Fruit fly (Drosophila melanogaster) whole organism, embryonic: ENCODE measurements around the gene trem.

Source experiments
- Atf-2 ChIP-seq: fragments of 200-800 bp; sonication (Bioruptor generic); optimal IDR thresholded peaks from 2 replicates; lab custom pipeline; 2016; ENCODE audit warnings: missing biosample characterization, missing genetic modification characterization
- Atf3 ChIP-seq: fragments of 200-800 bp; sonication (Bioruptor generic); optimal IDR thresholded peaks from 3 replicates; lab custom pipeline; 2016; ENCODE audit warnings: missing biosample characterization, missing genetic modification characterization
- CG10321 ChIP-seq: fragments of 200-800 bp; sonication (Bioruptor generic); IDR thresholded peaks from 2 replicates; pipeline ENCODE4 v1.3.6; 2022; ENCODE audit warnings: missing biosample characterization, missing genetic modification characterization
- CG11093 ChIP-seq: fragments of 200-800 bp; sonication (Bioruptor generic); IDR thresholded peaks from 3 replicates; pipeline ENCODE4 v1.3.6; 2022; ENCODE audit warnings: missing biosample characterization, missing genetic modification characterization
- CG12155 ChIP-seq: fragments of 200-800 bp; sonication (Bioruptor generic); optimal IDR thresholded peaks from 3 replicates; lab custom pipeline; 2016; ENCODE audit warnings: missing biosample characterization, missing genetic modification characterization
- CG13424 ChIP-seq: fragments of 200-800 bp; sonication (Bioruptor generic); optimal IDR thresholded peaks from 2 replicates; lab custom pipeline; 2019; ENCODE audit warnings: missing biosample characterization, mild to moderate bottlenecking, missing genetic modification characterization, moderate library complexity
- CG14860 ChIP-seq: fragments of 200-800 bp; sonication (Bioruptor generic); IDR thresholded peaks from 3 replicates; pipeline ENCODE4 v1.3.6; 2022; ENCODE audit warnings: missing biosample characterization, missing genetic modification characterization; ENCODE audit not compliant: partially characterized antibody
- CG15479 ChIP-seq: fragments of 200-800 bp; sonication (Bioruptor generic); optimal IDR thresholded peaks from 3 replicates; lab custom pipeline; 2019; ENCODE audit warnings: missing biosample characterization, mild to moderate bottlenecking, missing genetic modification characterization, moderate library complexity
- CG15514 ChIP-seq: fragments of 200-800 bp; sonication (Bioruptor generic); optimal IDR thresholded peaks from 3 replicates; lab custom pipeline; 2017; ENCODE audit warnings: missing biosample characterization, missing genetic modification characterization, mild to moderate bottlenecking, moderate library complexity, missing genetic modification reagents
- CG18476 ChIP-seq: fragments of 200-800 bp; sonication (Bioruptor generic); optimal IDR thresholded peaks from 2 replicates; lab custom pipeline; 2016; ENCODE audit warnings: missing biosample characterization, mild to moderate bottlenecking, missing genetic modification characterization
- CG2129 ChIP-seq: fragments of 200-800 bp; sonication (Bioruptor generic); IDR thresholded peaks from 2 replicates; pipeline ENCODE4 v1.3.6; 2022; ENCODE audit warnings: missing biosample characterization, missing genetic modification characterization; ENCODE audit not compliant: partially characterized antibody
- CG30431 ChIP-seq: fragments of 200-800 bp; sonication (Bioruptor generic); optimal IDR thresholded peaks from 2 replicates; lab custom pipeline; 2017; ENCODE audit warnings: missing biosample characterization, missing genetic modification characterization
- CG32767 ChIP-seq: fragments of 200-800 bp; sonication (Bioruptor generic); IDR thresholded peaks from 2 replicates; pipeline ENCODE4 v1.3.6; 2022; ENCODE audit warnings: missing biosample characterization, missing genetic modification characterization
- CG34224 ChIP-seq: fragments of 200-800 bp; sonication (Bioruptor generic); IDR thresholded peaks from 3 replicates; pipeline ENCODE4 v1.3.6; 2022; ENCODE audit warnings: missing biosample characterization, missing genetic modification characterization; ENCODE audit not compliant: partially characterized antibody
- CG4404 ChIP-seq: fragments of 200-800 bp; sonication (Bioruptor generic); IDR thresholded peaks from 2 replicates; pipeline ENCODE4 v1.3.6; 2022; ENCODE audit warnings: missing biosample characterization, missing genetic modification characterization
- CG4424 ChIP-seq: fragments of 200-800 bp; sonication (Bioruptor generic); optimal IDR thresholded peaks from 3 replicates; lab custom pipeline; 2016; ENCODE audit warnings: missing biosample characterization, missing genetic modification characterization
- CG7271 ChIP-seq: fragments of 200-800 bp; sonication (Bioruptor generic); optimal IDR thresholded peaks from 2 replicates; lab custom pipeline; 2018; ENCODE audit warnings: missing biosample characterization, mild to moderate bottlenecking, missing genetic modification characterization, moderate library complexity
- CG8281 ChIP-seq: fragments of 200-800 bp; sonication (Bioruptor generic); optimal IDR thresholded peaks from 2 replicates; lab custom pipeline; 2018; ENCODE audit warnings: missing biosample characterization, mild to moderate bottlenecking, missing genetic modification characterization, moderate library complexity
- CG9727 ChIP-seq: fragments of 200-800 bp; sonication (Bioruptor generic); optimal IDR thresholded peaks from 3 replicates; lab custom pipeline; 2017; ENCODE audit warnings: missing biosample characterization, mild to moderate bottlenecking, missing genetic modification characterization
- CoRest ChIP-seq: fragments of 200-800 bp; sonication (Bioruptor generic); optimal IDR thresholded peaks from 3 replicates; lab custom pipeline; 2018; ENCODE audit warnings: missing biosample characterization, mild to moderate bottlenecking, missing genetic modification characterization, moderate library complexity
- Fer3 ChIP-seq: fragments of 200-800 bp; sonication (Bioruptor generic); optimal IDR thresholded peaks from 2 replicates; lab custom pipeline; 2018; ENCODE audit warnings: missing biosample characterization, mild to moderate bottlenecking, missing genetic modification characterization, moderate library complexity
- HHEX ChIP-seq: fragments of 200-800 bp; sonication (Bioruptor generic); optimal IDR thresholded peaks from 3 replicates; lab custom pipeline; 2017; ENCODE audit warnings: missing biosample characterization, mild to moderate bottlenecking, missing genetic modification characterization, missing genetic modification reagents
- HLH54F ChIP-seq: fragments of 200-800 bp; sonication (Bioruptor generic); optimal IDR thresholded peaks from 3 replicates; lab custom pipeline; 2016; ENCODE audit warnings: missing biosample characterization, missing genetic modification characterization
- HmgD ChIP-seq: fragments of 200-800 bp; sonication (Bioruptor generic); optimal IDR thresholded peaks from 3 replicates; lab custom pipeline; 2016; ENCODE audit warnings: missing biosample characterization, missing genetic modification characterization
- Hmr ChIP-seq: fragments of 200-800 bp; sonication (Bioruptor generic); optimal IDR thresholded peaks from 3 replicates; lab custom pipeline; 2017; ENCODE audit warnings: mild to moderate bottlenecking, missing biosample characterization, missing genetic modification reagents, missing genetic modification characterization
- Jarid2 ChIP-seq: fragments of 200-800 bp; sonication (Bioruptor generic); optimal IDR thresholded peaks from 3 replicates; lab custom pipeline; 2017; ENCODE audit warnings: mild to moderate bottlenecking, missing biosample characterization, missing genetic modification reagents, missing genetic modification characterization
- Lhr ChIP-seq: fragments of 200-800 bp; sonication (Bioruptor generic); optimal IDR thresholded peaks from 3 replicates; lab custom pipeline; 2017; ENCODE audit warnings: mild to moderate bottlenecking, missing biosample characterization, missing genetic modification reagents, missing genetic modification characterization
- Meics ChIP-seq: fragments of 200-800 bp; sonication (Bioruptor generic); optimal IDR thresholded peaks from 2 replicates; lab custom pipeline; 2017; ENCODE audit warnings: missing biosample characterization, mild to moderate bottlenecking, missing genetic modification characterization
- Nf-YB ChIP-seq: fragments of 200-800 bp; sonication (Bioruptor generic); optimal IDR thresholded peaks from 3 replicates; lab custom pipeline; 2019; ENCODE audit warnings: missing biosample characterization, mild to moderate bottlenecking, missing genetic modification characterization, moderate library complexity
- TFAM ChIP-seq: fragments of 200-800 bp; sonication (Bioruptor generic); optimal IDR thresholded peaks from 2 replicates; lab custom pipeline; 2017; ENCODE audit warnings: missing biosample characterization, missing genetic modification characterization, inconsistent platforms
- Xrp1 ChIP-seq: fragments of 200-800 bp; sonication (Bioruptor generic); IDR thresholded peaks from 2 replicates; pipeline ENCODE4 v1.3.6; 2022; ENCODE audit warnings: missing biosample characterization, missing genetic modification characterization
- YL-1 ChIP-seq: fragments of 200-800 bp; sonication (Bioruptor generic); optimal IDR thresholded peaks from 3 replicates; lab custom pipeline; 2017; ENCODE audit warnings: missing biosample characterization, mild to moderate bottlenecking, missing genetic modification characterization
- bbx ChIP-seq: fragments of 200-800 bp; sonication (Bioruptor generic); IDR thresholded peaks from 2 replicates; pipeline ENCODE4 v1.3.6; 2022; ENCODE audit warnings: missing biosample characterization, missing genetic modification characterization; ENCODE audit not compliant: partially characterized antibody
- br ChIP-seq: fragments of >200 bp; optimal IDR thresholded peaks from 2 replicates; lab custom pipeline; 2017
- cad ChIP-seq: fragments of >200 bp; optimal IDR thresholded peaks from 2 replicates; lab custom pipeline; 2017; ENCODE audit warnings: missing biosample characterization, missing genetic modification characterization
- cas ChIP-seq: fragments of 200-800 bp; sonication (Bioruptor generic); IDR thresholded peaks from 2 replicates; pipeline ENCODE4 v1.3.6; 2022; ENCODE audit warnings: missing biosample characterization, missing genetic modification characterization
- chinmo ChIP-seq: fragments of 200-800 bp; sonication (Bioruptor generic); IDR thresholded peaks from 4 replicates; pipeline ENCODE4 v1.3.6; 2022; ENCODE audit warnings: missing biosample characterization, missing genetic modification characterization; ENCODE audit not compliant: partially characterized antibody
- dm ChIP-seq: fragments of 200-800 bp; sonication (Bioruptor generic); optimal IDR thresholded peaks from 3 replicates; lab custom pipeline; 2016; ENCODE audit warnings: missing biosample characterization, missing genetic modification characterization
- inv ChIP-seq: fragments of 200-800 bp; sonication (Bioruptor generic); IDR thresholded peaks from 2 replicates; pipeline ENCODE4 v1.3.6; 2022; ENCODE audit warnings: missing biosample characterization, missing genetic modification characterization; ENCODE audit not compliant: partially characterized antibody
- jigr1 ChIP-seq: fragments of 200-800 bp; sonication (Bioruptor generic); IDR thresholded peaks from 3 replicates; pipeline ENCODE4 v1.3.6; 2022; ENCODE audit warnings: missing biosample characterization, missing genetic modification characterization
- jumu ChIP-seq: fragments of 200-800 bp; sonication (Bioruptor generic); optimal IDR thresholded peaks from 3 replicates; lab custom pipeline; 2016; ENCODE audit warnings: missing biosample characterization, missing genetic modification characterization
- kah ChIP-seq: fragments of 200-800 bp; sonication (Bioruptor generic); optimal IDR thresholded peaks from 2 replicates; lab custom pipeline; 2018; ENCODE audit warnings: missing biosample characterization, mild to moderate bottlenecking, missing genetic modification characterization
- maf-S ChIP-seq: fragments of 200-800 bp; sonication (Bioruptor generic); optimal IDR thresholded peaks from 2 replicates; lab custom pipeline; 2016; ENCODE audit warnings: missing biosample characterization, missing genetic modification characterization
- p53 ChIP-seq: fragments of 200-800 bp; sonication (Bioruptor generic); optimal IDR thresholded peaks from 2 replicates; lab custom pipeline; 2016; ENCODE audit warnings: missing biosample characterization, missing genetic modification characterization
- pita ChIP-seq: fragments of 200-800 bp; sonication (Bioruptor generic); optimal IDR thresholded peaks from 2 replicates; lab custom pipeline; 2017; ENCODE audit warnings: missing biosample characterization, mild to moderate bottlenecking, missing genetic modification characterization
- ro ChIP-seq: fragments of 200-800 bp; sonication (Bioruptor generic); IDR thresholded peaks from 2 replicates; pipeline ENCODE4 v1.3.6; 2022; ENCODE audit warnings: missing biosample characterization, missing genetic modification characterization
- salm ChIP-seq: fragments of 200-800 bp; sonication (Bioruptor generic); optimal IDR thresholded peaks from 2 replicates; lab custom pipeline; 2018; ENCODE audit warnings: missing biosample characterization, mild to moderate bottlenecking, missing genetic modification characterization
- sima ChIP-seq: fragments of 200-800 bp; sonication (Bioruptor generic); optimal IDR thresholded peaks from 2 replicates; lab custom pipeline; 2016; ENCODE audit warnings: missing biosample characterization, missing genetic modification characterization
- unpg ChIP-seq: fragments of 200-800 bp; sonication (Bioruptor generic); optimal IDR thresholded peaks from 3 replicates; lab custom pipeline; 2018; ENCODE audit warnings: missing biosample characterization, mild to moderate bottlenecking, missing genetic modification characterization, moderate library complexity
- wek ChIP-seq: fragments of 200-800 bp; sonication (Bioruptor generic); optimal IDR thresholded peaks from 3 replicates; lab custom pipeline; 2018; ENCODE audit warnings: missing biosample characterization, mild to moderate bottlenecking, missing genetic modification characterization, moderate library complexity
- zfh2 ChIP-seq: fragments of 200-800 bp; sonication (Bioruptor generic); optimal IDR thresholded peaks from 2 replicates; lab custom pipeline; 2016; ENCODE audit warnings: missing biosample characterization, missing genetic modification characterization

The trem gene

dm6 chr3R:19999474-19999873 lies 31.6 kb downstream of the trem start (continued):
- TF ChIP-seq sima (GFP tag; lab: Kevin White, UChicago) (no peak), HHEX (peak; percentile 64), CG15479 (GFP tag; lab: Kevin White, UChicago) (peak; percentile 38), CG7271 (tag; lab: Kevin White, UChicago) (peak; percentile 79), Jarid2 (GFP tag; lab: Kevin White, UChicago) (peak; percentile 28), kah (GFP tag; lab: Kevin White, UChicago) (peak; percentile 39), CG2129 (GFP tag; lab: Robert Waterston, UW) (no peak), inv (GFP tag; lab: Robert Waterston, UW) (no peak), Atf3 (GFP tag; lab: Kevin White, UChicago) (no peak), CG10321 (GFP tag; lab: Robert Waterston, UW) (0 out of 2 replicates have a peak, but pooled peaks have one; percentile 25), cas (GFP tag; lab: Robert Waterston, UW) (peak; percentile 42; the same call in 1 of the 2 replicates), cad (GFP tag; lab: Kevin White, UChicago) (no peak), HLH54F (GFP tag; lab: Kevin White, UChicago) (no peak), ro (GFP tag; lab: Robert Waterston, UW) (peak; percentile 55; the same call in 1 of the 2 replicates), TFAM (GFP tag; lab: Kevin White, UChicago) (no peak), CG14860 (GFP tag; lab: Robert Waterston, UW) (no peak), CG34224 (GFP tag; lab: Robert Waterston, UW) (no peak), CG13424 (tag; lab: Kevin White, UChicago) (peak; percentile 86), CG8281 (peak; percentile 31), bbx (GFP tag; lab: Robert Waterston, UW) (no peak), CG11093 (GFP tag; lab: Robert Waterston, UW) (peak; percentile 77), pita (GFP tag; lab: Kevin White, UChicago) (no peak), Hmr (peak; percentile 82), jumu (no peak), wek (GFP tag; lab: Kevin White, UChicago) (no peak), unpg (GFP tag; lab: Kevin White, UChicago) (peak; percentile 90), CG4404 (GFP tag; lab: Robert Waterston, UW) (peak; percentile 83), Nf-YB (GFP tag; lab: Kevin White, UChicago) (peak; percentile 65), Meics (GFP tag; lab: Kevin White, UChicago) (peak; percentile 78), HmgD (no peak), CG30431 (GFP tag; lab: Kevin White, UChicago) (peak; percentile 28), maf-S (GFP tag; lab: Kevin White, UChicago) (no peak), dm (no peak), br (lab: Kevin White, UChicago) (no peak), Atf-2 (GFP tag; lab: Kevin White, UChicago) (no peak), salm (tag; lab: Kevin White, UChicago) (peak; percentile 70), CG15514 (peak; percentile 20), Lhr (GFP tag; lab: Kevin White, UChicago) (peak; percentile 44), CG32767 (peak; percentile 76), CG12155 (GFP tag; lab: Kevin White, UChicago) (peak; percentile 66), YL-1 (GFP tag; lab: Kevin White, UChicago) (no peak), zfh2 (GFP tag; lab: Kevin White, UChicago) (no peak), Fer3 (tag; lab: Kevin White, UChicago) (peak; percentile 84), CG4424 (GFP tag; lab: Kevin White, UChicago) (peak; percentile 67), p53 (GFP tag; lab: Kevin White, UChicago) (no peak), CG18476 (GFP tag; lab: Kevin White, UChicago) (peak; percentile 53), CG9727 (peak; percentile 83), Xrp1 (GFP tag; lab: Robert Waterston, UW) (peak; percentile 94), chinmo (no peak), CoRest (peak; percentile 89), jigr1 (GFP tag; lab: Robert Waterston, UW) (peak; percentile 71; the same call in 1 of the 3 replicates)
